Fruit fly (Drosophila melanogaster): ENCODE data around the gene CG11891.
A peak's percentile ranks its signal among the peaks of the same experiment; 100 is the strongest.

dm6 chr3R:25241507-25242070 lies 28.4 kb upstream of the CG11891 start, which contains the start of gene CG11854:
- TF ChIP-seq D1 (tag; optimal IDR thresholded peaks at IDR 0.05) (no peak), CG17806 (tag; optimal IDR thresholded peaks at IDR 0.05) (no peak), CG14655 (GFP tag; optimal IDR thresholded peaks at IDR 0.05) (no peak), EcR (GFP tag; optimal IDR thresholded peaks at IDR 0.05) (peak; percentile 67), rn (GFP tag; IDR thresholded peaks at IDR 0.05) (no peak), CG32121 (GFP tag; IDR thresholded peaks at IDR 0.05) (no peak), CG4496 (GFP tag; IDR thresholded peaks at IDR 0.05) (no peak), gl (tag; optimal IDR thresholded peaks at IDR 0.05) (no peak), Pif1B (GFP tag; optimal IDR thresholded peaks at IDR 0.05) (no peak)

All from whole organism, pupa.